Fruit fly (Drosophila melanogaster) whole organism, prepupa: Measurements from ENCODE around the gene Cyp12a4.

ENCODE experiments used
- Blimp-1 ChIP-seq: fragments of 200-800 bp; sonication (Bioruptor generic); optimal IDR thresholded peaks from 3 replicates; lab custom pipeline; 2017; ENCODE audit warnings: missing biosample characterization, missing genetic modification characterization, mild to moderate bottlenecking, moderate library complexity, missing genetic modification reagents
- CG11294 ChIP-seq: fragments of 200-800 bp; sonication (Bioruptor generic); IDR thresholded peaks from 2 replicates; pipeline ENCODE4 v1.3.6; 2022; ENCODE audit warnings: missing biosample characterization, missing genetic modification characterization
- CG11902 ChIP-seq: fragments of 200-800 bp; sonication (Bioruptor generic); optimal IDR thresholded peaks from 3 replicates; lab custom pipeline; 2016; ENCODE audit warnings: missing biosample characterization, missing genetic modification characterization
- CG15336 ChIP-seq: fragments of 200-800 bp; sonication (Bioruptor generic); IDR thresholded peaks from 2 replicates; pipeline ENCODE4 v1.3.6; 2022; ENCODE audit warnings: missing biosample characterization, missing genetic modification characterization
- CG1621 ChIP-seq: fragments of 200-800 bp; sonication (Bioruptor generic); optimal IDR thresholded peaks from 3 replicates; lab custom pipeline; 2018; ENCODE audit warnings: missing biosample characterization, mild to moderate bottlenecking, missing genetic modification characterization
- CG16779 ChIP-seq: fragments of 200-800 bp; sonication (Bioruptor generic); optimal IDR thresholded peaks from 3 replicates; lab custom pipeline; 2017; ENCODE audit warnings: missing biosample characterization, mild to moderate bottlenecking, missing genetic modification characterization
- CG3032 ChIP-seq: fragments of 200-800 bp; optimal IDR thresholded peaks from 2 replicates; lab custom pipeline; 2019; ENCODE audit warnings: missing biosample characterization, mild to moderate bottlenecking, missing genetic modification characterization, moderate library complexity
- CG31627 ChIP-seq: fragments of 200-800 bp; sonication (Bioruptor generic); optimal IDR thresholded peaks from 3 replicates; lab custom pipeline; 2016; ENCODE audit warnings: missing biosample characterization, missing genetic modification characterization
- CG34406 ChIP-seq: fragments of 200-800 bp; sonication (Bioruptor generic); optimal IDR thresholded peaks from 3 replicates; lab custom pipeline; 2016; ENCODE audit warnings: missing biosample characterization, missing genetic modification characterization
- CG3919 ChIP-seq: fragments of 200-800 bp; sonication (Bioruptor generic); optimal IDR thresholded peaks from 3 replicates; lab custom pipeline; 2016; ENCODE audit warnings: missing biosample characterization, missing genetic modification characterization
- CG6163 ChIP-seq: fragments of 200-800 bp; sonication (Bioruptor generic); IDR thresholded peaks from 3 replicates; pipeline ENCODE4 v1.3.6; 2022; ENCODE audit warnings: missing biosample characterization, missing genetic modification characterization
- CG6792 ChIP-seq: fragments of 200-800 bp; sonication (Bioruptor generic); optimal IDR thresholded peaks from 3 replicates; lab custom pipeline; 2016; ENCODE audit warnings: missing biosample characterization, missing genetic modification characterization
- CG6854 ChIP-seq: fragments of 200-800 bp; sonication (Bioruptor generic); optimal IDR thresholded peaks from 2 replicates; lab custom pipeline; 2017; ENCODE audit warnings: missing biosample characterization, mild to moderate bottlenecking, missing genetic modification characterization
- CG7368 ChIP-seq: fragments of 200-800 bp; sonication (Bioruptor generic); optimal IDR thresholded peaks from 3 replicates; lab custom pipeline; 2016; ENCODE audit warnings: missing biosample characterization, missing genetic modification characterization
- CG8119 ChIP-seq: fragments of 200-800 bp; sonication (Bioruptor generic); IDR thresholded peaks from 3 replicates; pipeline ENCODE4 v1.3.6; 2022; ENCODE audit warnings: missing biosample characterization, missing genetic modification characterization
- CG8319 ChIP-seq: fragments of 200-800 bp; sonication (Bioruptor generic); optimal IDR thresholded peaks from 3 replicates; lab custom pipeline; 2016; ENCODE audit warnings: missing biosample characterization, missing genetic modification characterization
- CG8632 ChIP-seq: fragments of 200-800 bp; sonication (Bioruptor generic); optimal IDR thresholded peaks from 3 replicates; lab custom pipeline; 2016; ENCODE audit warnings: missing biosample characterization, missing genetic modification characterization
- CG9139 ChIP-seq: fragments of 200-800 bp; sonication (Bioruptor generic); optimal IDR thresholded peaks from 3 replicates; lab custom pipeline; 2017; ENCODE audit warnings: missing biosample characterization, mild to moderate bottlenecking, missing genetic modification characterization
- Eip75B ChIP-seq: fragments of 200-800 bp; sonication (Bioruptor generic); optimal IDR thresholded peaks from 3 replicates; lab custom pipeline; 2016; ENCODE audit warnings: missing biosample characterization, missing genetic modification characterization
- Eip78C ChIP-seq: fragments of 200-800 bp; sonication (Bioruptor generic); peaks from one replicate; lab custom pipeline; 2016; ENCODE audit warnings: missing biosample characterization, missing genetic modification characterization
- Eip93F ChIP-seq: fragments of 200-800 bp; sonication (Bioruptor generic); optimal IDR thresholded peaks from 2 replicates; lab custom pipeline; 2016; ENCODE audit warnings: missing biosample characterization, mild to moderate bottlenecking, missing genetic modification characterization
- Ets21C ChIP-seq: fragments of 200-800 bp; sonication (Bioruptor generic); optimal IDR thresholded peaks from 3 replicates; lab custom pipeline; 2016; ENCODE audit warnings: missing biosample characterization, missing genetic modification characterization
- Ets96B ChIP-seq: fragments of 200-800 bp; optimal IDR thresholded peaks from 2 replicates; lab custom pipeline; 2019; ENCODE audit warnings: missing biosample characterization, mild to moderate bottlenecking, missing genetic modification characterization, moderate library complexity
- Gug ChIP-seq: fragments of 200-800 bp; sonication (Bioruptor generic); IDR thresholded peaks from 2 replicates; pipeline ENCODE4 v1.3.6; 2022; ENCODE audit warnings: missing biosample characterization, missing genetic modification characterization
- Hr38 ChIP-seq: sonication (Bioruptor generic); optimal IDR thresholded peaks from 2 replicates; lab custom pipeline; 2016; ENCODE audit warnings: missing biosample characterization, missing genetic modification characterization
- Hr39 ChIP-seq: fragments of 200-800 bp; sonication (Bioruptor generic); optimal IDR thresholded peaks from 2 replicates; lab custom pipeline; 2016; ENCODE audit warnings: missing biosample characterization, missing genetic modification characterization
- Hr4 ChIP-seq: fragments of 200-800 bp; sonication (Bioruptor generic); optimal IDR thresholded peaks from 3 replicates; lab custom pipeline; 2016; ENCODE audit warnings: missing biosample characterization, missing genetic modification characterization
- Lpt ChIP-seq: fragments of 200-800 bp; sonication (Bioruptor generic); optimal IDR thresholded peaks from 3 replicates; lab custom pipeline; 2016; ENCODE audit warnings: missing biosample characterization, missing genetic modification characterization
- Met ChIP-seq: fragments of 200-800 bp; sonication (Bioruptor generic); optimal IDR thresholded peaks from 3 replicates; lab custom pipeline; 2016; ENCODE audit warnings: missing biosample characterization, missing genetic modification characterization
- Sox102F ChIP-seq: fragments of 200-800 bp; sonication (Bioruptor generic); optimal IDR thresholded peaks from 2 replicates; lab custom pipeline; 2016; ENCODE audit warnings: missing biosample characterization, mild to moderate bottlenecking, missing genetic modification characterization
- Sox15 ChIP-seq: fragments of 200-800 bp; sonication (Bioruptor generic); optimal IDR thresholded peaks from 3 replicates; lab custom pipeline; 2016; ENCODE audit warnings: missing biosample characterization, missing genetic modification characterization
- acj6 ChIP-seq: fragments of 200-800 bp; sonication (Bioruptor generic); optimal IDR thresholded peaks from 3 replicates; lab custom pipeline; 2016; ENCODE audit warnings: missing biosample characterization, missing genetic modification characterization
- cyc ChIP-seq: fragments of 200-800 bp; sonication (Bioruptor generic); optimal IDR thresholded peaks from 3 replicates; lab custom pipeline; 2016; ENCODE audit warnings: missing biosample characterization, missing genetic modification characterization
- dac ChIP-seq: fragments of 200-800 bp; sonication (Bioruptor generic); optimal IDR thresholded peaks from 2 replicates; lab custom pipeline; 2017; ENCODE audit warnings: missing biosample characterization, mild to moderate bottlenecking, missing genetic modification characterization
- dsx ChIP-seq: fragments of 200-800 bp; optimal IDR thresholded peaks from 3 replicates; lab custom pipeline; 2019; ENCODE audit warnings: missing biosample characterization, mild to moderate bottlenecking, missing genetic modification characterization, moderate library complexity; ENCODE audit not compliant: poor library complexity, severe bottlenecking
- eg ChIP-seq: fragments of 200-800 bp; sonication (Bioruptor generic); IDR thresholded peaks from 3 replicates; pipeline ENCODE4 v1.3.6; 2022; ENCODE audit warnings: missing biosample characterization, missing genetic modification characterization
- esn ChIP-seq: fragments of 200-800 bp; sonication (Bioruptor generic); optimal IDR thresholded peaks from 2 replicates; lab custom pipeline; 2016; ENCODE audit warnings: missing biosample characterization, mild to moderate bottlenecking, missing genetic modification characterization, moderate library complexity
- fd59A ChIP-seq: fragments of 200-800 bp; sonication (Bioruptor generic); optimal IDR thresholded peaks from 2 replicates; lab custom pipeline; 2017; ENCODE audit warnings: missing biosample characterization, mild to moderate bottlenecking, missing genetic modification characterization, missing genetic modification reagents
- fd85E ChIP-seq: fragments of 200-800 bp; sonication (Bioruptor generic); optimal IDR thresholded peaks from 3 replicates; lab custom pipeline; 2016; ENCODE audit warnings: missing biosample characterization, missing genetic modification characterization
- fkh ChIP-seq: fragments of 200-800 bp; sonication (Bioruptor generic); optimal IDR thresholded peaks from 3 replicates; lab custom pipeline; 2017; ENCODE audit warnings: missing biosample characterization, mild to moderate bottlenecking, missing genetic modification characterization, moderate library complexity
- lz ChIP-seq: fragments of 200-800 bp; sonication (Bioruptor generic); optimal IDR thresholded peaks from 3 replicates; lab custom pipeline; 2016; ENCODE audit warnings: missing biosample characterization, missing genetic modification characterization
- net ChIP-seq: fragments of 200-800 bp; sonication (Bioruptor generic); optimal IDR thresholded peaks from 3 replicates; lab custom pipeline; 2016; ENCODE audit warnings: missing biosample characterization, missing genetic modification characterization
- pdm3 ChIP-seq: fragments of 200-800 bp; sonication (Bioruptor generic); optimal IDR thresholded peaks from 3 replicates; lab custom pipeline; 2016; ENCODE audit warnings: missing biosample characterization, missing genetic modification characterization
- salr ChIP-seq, 2 experiments: fragments of 200-800 bp; sonication (Bioruptor generic); optimal IDR thresholded peaks; 3 replicates each; lab custom pipeline; 2016 to 2018; ENCODE audit warnings: missing biosample characterization in 2 of 2, missing genetic modification characterization in 2 of 2, mild to moderate bottlenecking in 1 of 2
- spab ChIP-seq: fragments of 200-800 bp; sonication (Bioruptor generic); optimal IDR thresholded peaks from 2 replicates; lab custom pipeline; 2017; ENCODE audit warnings: missing biosample characterization, mild to moderate bottlenecking, missing genetic modification characterization, missing genetic modification reagents
- ss ChIP-seq, 2 experiments: fragments of 200-800 bp; sonication (Bioruptor generic); optimal IDR thresholded peaks; 2 replicates in 1 of 2; 3 replicates in 1 of 2; lab custom pipeline; 2017 to 2018; ENCODE audit warnings: mild to moderate bottlenecking in 2 of 2, missing biosample characterization in 2 of 2, missing genetic modification characterization in 2 of 2, moderate library complexity in 1 of 2
- svp ChIP-seq: fragments of 200-800 bp; sonication (Bioruptor generic); peaks from one replicate; lab custom pipeline; 2016; ENCODE audit warnings: missing biosample characterization, missing genetic modification characterization

The Cyp12a4 gene

dm6 chr3R:19151848-19152787, 17.2 kb downstream of the Cyp12a4 start (continued):
- TF ChIP-seq CG11294 (GFP tag; lab: Robert Waterston, UW) (0 out of 2 replicates have a peak, but pooled peaks have one; percentile 14), Eip78C (GFP tag; lab: Kevin White, UChicago) (peak; percentile 45), CG6792 (GFP tag; lab: Kevin White, UChicago) (no peak), Ets21C (GFP tag; lab: Kevin White, UChicago) (no peak), CG8632 (GFP tag; lab: Kevin White, UChicago) (peak; percentile 6), spab (no peak), CG7368 (GFP tag; lab: Kevin White, UChicago) (no peak), Eip93F (GFP tag; lab: Kevin White, UChicago) (no peak), net (peak; percentile 18), Sox102F (no peak)
- TF ChIP-seq, all 60 proteins: peak for 16

dm6 chr3R:19152835-19153234, 17.9 kb downstream of the Cyp12a4 start:
- TF ChIP-seq dac (GFP tag; lab: Kevin White, UChicago) (no peak), Sox102F (no peak), Ets96B (peak; percentile 26), Sox15 (GFP tag; lab: Kevin White, UChicago) (no peak), CG15336 (GFP tag; lab: Robert Waterston, UW) (no peak), Gug (GFP tag; lab: Robert Waterston, UW) (no peak), ss (GFP tag; optimal IDR thresholded peaks at IDR 0.05; lab: Kevin White, UChicago) (no peak), CG6854 (GFP tag; lab: Kevin White, UChicago) (no peak), Eip75B (GFP tag; lab: Kevin White, UChicago) (peak; percentile 27), Hr38 (GFP tag; lab: Kevin White, UChicago) (no peak), CG6163 (GFP tag; lab: Robert Waterston, UW) (peak; percentile 56; the same call in 1 of the 3 replicates), Hr4 (peak; percentile 33), CG3032 (tag; lab: Kevin White, UChicago) (peak; percentile 8), cyc (GFP tag; lab: Kevin White, UChicago) (no peak), CG1621 (tag; lab: Kevin White, UChicago) (peak; percentile 2), Ets21C (GFP tag; lab: Kevin White, UChicago) (no peak), Blimp-1 (GFP tag; lab: Kevin White, UChicago) (no peak), Lpt (GFP tag; lab: Kevin White, UChicago) (no peak), CG34406 (GFP tag; lab: Kevin White, UChicago) (no peak), acj6 (GFP tag; lab: Kevin White, UChicago) (no peak), pdm3 (GFP tag; lab: Kevin White, UChicago) (no peak), fkh (GFP tag; lab: Kevin White, UChicago) (no peak), esn (GFP tag; lab: Kevin White, UChicago) (peak; percentile 27), CG11294 (GFP tag; lab: Robert Waterston, UW) (no peak), CG3919 (GFP tag; lab: Kevin White, UChicago) (no peak), CG9139 (GFP tag; lab: Kevin White, UChicago) (no peak), dsx (GFP tag; lab: Kevin White, UChicago) (no peak), svp (no peak), CG8632 (GFP tag; lab: Kevin White, UChicago) (no peak), CG8119 (GFP tag; lab: Robert Waterston, UW) (no peak), CG31627 (GFP tag; lab: Kevin White, UChicago) (no peak), net (no peak), CG6792 (GFP tag; lab: Kevin White, UChicago) (no peak), Hr39 (GFP tag; lab: Kevin White, UChicago) (peak; percentile 21), CG8319 (GFP tag; lab: Kevin White, UChicago) (no peak), fd85E (GFP tag; lab: Kevin White, UChicago) (no peak), fd59A (GFP tag; lab: Kevin White, UChicago) (no peak), spab (no peak), Met (GFP tag; lab: Kevin White, UChicago) (no peak), Eip93F (GFP tag; lab: Kevin White, UChicago) (no peak), Eip78C (GFP tag; lab: Kevin White, UChicago) (no peak), CG16779 (tag; lab: Kevin White, UChicago) (no peak), lz (GFP tag; lab: Kevin White, UChicago) (no peak), salr (GFP tag; optimal IDR thresholded peaks at IDR 0.05; lab: Kevin White, UChicago) (no peak), eg (GFP tag; lab: Robert Waterston, UW) (no peak), CG11902 (GFP tag; lab: Kevin White, UChicago) (no peak)
